Fruit fly (Drosophila melanogaster) whole organism, embryonic: ENCODE results near the gene CG17127.
A peak's percentile ranks its signal among the peaks of the same experiment; 100 is the strongest.

Experiments
- Awh ChIP-seq: fragments of 200-800 bp; sonication (Bioruptor generic); IDR thresholded peaks from 2 replicates; pipeline ENCODE4, ENCODE4 v1.3.6; 2022; ENCODE audit warnings: missing biosample characterization, missing genetic modification characterization
- Bgb ChIP-seq: fragments of 200-800 bp; sonication (Bioruptor generic); IDR thresholded peaks from 2 replicates; pipeline ENCODE4 v1.3.6; 2022; ENCODE audit warnings: missing biosample characterization, missing genetic modification characterization; ENCODE audit not compliant: partially characterized antibody
- CG11085 ChIP-seq: fragments of 200-800 bp; sonication (Bioruptor generic); IDR thresholded peaks from 2 replicates; pipeline ENCODE4 v1.3.6; 2022; ENCODE audit warnings: missing biosample characterization, missing genetic modification characterization
- CG11093 ChIP-seq: fragments of 200-800 bp; sonication (Bioruptor generic); IDR thresholded peaks from 3 replicates; pipeline ENCODE4 v1.3.6; 2022; ENCODE audit warnings: missing biosample characterization, missing genetic modification characterization
- CG11560 ChIP-seq: fragments of 200-800 bp; sonication (Bioruptor generic); IDR thresholded peaks from 3 replicates; pipeline ENCODE4 v1.3.6; 2022; ENCODE audit warnings: missing biosample characterization, missing genetic modification characterization
- CG12219 ChIP-seq: fragments of 200-800 bp; sonication (Bioruptor generic); optimal IDR thresholded peaks from 3 replicates; lab custom pipeline; 2018; ENCODE audit warnings: missing biosample characterization, mild to moderate bottlenecking, missing genetic modification characterization
- CG12659 ChIP-seq: fragments of 200-800 bp; sonication (Bioruptor generic); optimal IDR thresholded peaks from 3 replicates; lab custom pipeline; 2017; ENCODE audit warnings: mild to moderate bottlenecking, missing biosample characterization, missing genetic modification reagents, missing genetic modification characterization
- CG15514 ChIP-seq: fragments of 200-800 bp; sonication (Bioruptor generic); optimal IDR thresholded peaks from 3 replicates; lab custom pipeline; 2017; ENCODE audit warnings: missing biosample characterization, missing genetic modification characterization, mild to moderate bottlenecking, moderate library complexity, missing genetic modification reagents
- CG16779 ChIP-seq: fragments of 200-800 bp; sonication (Bioruptor generic); IDR thresholded peaks from 2 replicates; pipeline ENCODE4 v1.3.6; 2022; ENCODE audit warnings: missing biosample characterization, missing genetic modification characterization
- CG17186 ChIP-seq: fragments of 200-800 bp; sonication (Bioruptor generic); optimal IDR thresholded peaks from 3 replicates; lab custom pipeline; 2017; ENCODE audit warnings: missing biosample characterization, missing genetic modification reagents, missing genetic modification characterization
- CG17361 ChIP-seq: fragments of 200-800 bp; sonication (Bioruptor generic); IDR thresholded peaks from 3 replicates; pipeline ENCODE4 v1.3.6; 2022; ENCODE audit warnings: missing biosample characterization, missing genetic modification characterization
- CG18011 ChIP-seq: fragments of 200-800 bp; sonication (Bioruptor generic); optimal IDR thresholded peaks from 2 replicates; lab custom pipeline; 2017; ENCODE audit warnings: missing biosample characterization, missing genetic modification characterization, mild to moderate bottlenecking, moderate library complexity, missing genotype
- CG30020 ChIP-seq: fragments of 200-800 bp; optimal IDR thresholded peaks from 2 replicates; lab custom pipeline; 2019; ENCODE audit warnings: missing biosample characterization, mild to moderate bottlenecking, missing genetic modification characterization, moderate library complexity
- CG31224 ChIP-seq: fragments of 200-800 bp; sonication (Bioruptor generic); IDR thresholded peaks from 2 replicates; pipeline ENCODE4 v1.3.6; 2022; ENCODE audit warnings: missing biosample characterization, missing genetic modification characterization
- CG32532 ChIP-seq: fragments of 200-800 bp; sonication (Bioruptor generic); IDR thresholded peaks from 2 replicates; pipeline ENCODE4 v1.3.6; 2022; ENCODE audit warnings: missing biosample characterization, missing genetic modification characterization
- CG34224 ChIP-seq: fragments of 200-800 bp; sonication (Bioruptor generic); IDR thresholded peaks from 3 replicates; pipeline ENCODE4 v1.3.6; 2022; ENCODE audit warnings: missing biosample characterization, missing genetic modification characterization; ENCODE audit not compliant: partially characterized antibody
- CG34422 ChIP-seq: fragments of 200-800 bp; sonication (Bioruptor generic); IDR thresholded peaks from 3 replicates; pipeline ENCODE4 v1.3.6; 2022; ENCODE audit warnings: missing biosample characterization, missing genetic modification characterization
- CG4617 ChIP-seq: fragments of 200-800 bp; sonication (Bioruptor generic); optimal IDR thresholded peaks from 3 replicates; lab custom pipeline; 2016; ENCODE audit warnings: missing biosample characterization, missing genetic modification characterization, borderline replicate concordance
- CG6683 ChIP-seq: fragments of 200-800 bp; sonication (Bioruptor generic); optimal IDR thresholded peaks from 2 replicates; lab custom pipeline; 2017; ENCODE audit warnings: missing biosample characterization, mild to moderate bottlenecking, missing genetic modification characterization, missing genetic modification reagents
- CG7372 ChIP-seq: fragments of 200-800 bp; sonication (Bioruptor generic); IDR thresholded peaks from 2 replicates; pipeline ENCODE4 v1.3.6; 2022; ENCODE audit warnings: missing biosample characterization, missing genetic modification characterization
- CG7987 ChIP-seq: fragments of 200-800 bp; sonication (Bioruptor generic); optimal IDR thresholded peaks from 2 replicates; lab custom pipeline; 2018; ENCODE audit warnings: missing biosample characterization, mild to moderate bottlenecking, missing genetic modification characterization, moderate library complexity
- CG8478 ChIP-seq: fragments of >200 bp; optimal IDR thresholded peaks from 2 replicates; lab custom pipeline; 2018
- CoRest ChIP-seq: fragments of 200-800 bp; sonication (Bioruptor generic); optimal IDR thresholded peaks from 3 replicates; lab custom pipeline; 2018; ENCODE audit warnings: missing biosample characterization, mild to moderate bottlenecking, missing genetic modification characterization, moderate library complexity
- Dp ChIP-seq: fragments of 200-800 bp; sonication (Bioruptor generic); optimal IDR thresholded peaks from 2 replicates; lab custom pipeline; 2018; ENCODE audit warnings: missing biosample characterization, mild to moderate bottlenecking, missing genetic modification characterization, moderate library complexity
- HLH3B ChIP-seq: fragments of 200-800 bp; sonication (Bioruptor generic); IDR thresholded peaks from 2 replicates; pipeline ENCODE4 v1.3.6; 2022; ENCODE audit warnings: missing biosample characterization, missing genetic modification characterization
- HLH54F ChIP-seq: fragments of 200-800 bp; sonication (Bioruptor generic); optimal IDR thresholded peaks from 3 replicates; lab custom pipeline; 2016; ENCODE audit warnings: missing biosample characterization, missing genetic modification characterization
- Lpt ChIP-seq: fragments of >200 bp; optimal IDR thresholded peaks from 2 replicates; lab custom pipeline; 2018; ENCODE audit warnings: missing biosample characterization, missing genetic modification characterization
- MESR4 ChIP-seq: fragments of 200-800 bp; sonication (Bioruptor generic); optimal IDR thresholded peaks from 2 replicates; lab custom pipeline; 2018; ENCODE audit warnings: missing biosample characterization, mild to moderate bottlenecking, missing genetic modification characterization, moderate library complexity
- Nf-YA ChIP-seq: fragments of 200-800 bp; sonication (Bioruptor generic); IDR thresholded peaks from 2 replicates; pipeline ENCODE4 v1.3.6; 2022; ENCODE audit warnings: missing biosample characterization, missing genetic modification characterization
- Sry-δ ChIP-seq: fragments of 200-800 bp; sonication (Bioruptor generic); optimal IDR thresholded peaks from 2 replicates; lab custom pipeline; 2016; ENCODE audit warnings: missing biosample characterization, missing genetic modification characterization
- amos ChIP-seq: fragments of 200-800 bp; sonication (Bioruptor generic); IDR thresholded peaks from 2 replicates; pipeline ENCODE4 v1.3.6; 2022; ENCODE audit warnings: missing biosample characterization, missing genetic modification characterization; ENCODE audit not compliant: partially characterized antibody
- ase ChIP-seq: fragments of 200-800 bp; sonication (Bioruptor generic); IDR thresholded peaks from 3 replicates; pipeline ENCODE4 v1.3.6; 2022; ENCODE audit warnings: missing biosample characterization, missing genetic modification characterization
- cg ChIP-seq: fragments of 200-800 bp; sonication (Bioruptor generic); optimal IDR thresholded peaks from 3 replicates; lab custom pipeline; 2019; ENCODE audit warnings: missing biosample characterization, mild to moderate bottlenecking, missing genetic modification characterization, moderate library complexity
- cwo ChIP-seq: fragments of 200-800 bp; sonication (Bioruptor generic); optimal IDR thresholded peaks from 3 replicates; lab custom pipeline; 2017; ENCODE audit warnings: missing biosample characterization, missing genetic modification characterization, mild to moderate bottlenecking, moderate library complexity, missing genetic modification reagents
- fru ChIP-seq: fragments of >200 bp; optimal IDR thresholded peaks from 2 replicates; lab custom pipeline; 2017
- gsb ChIP-seq: fragments of 200-800 bp; sonication (Bioruptor generic); IDR thresholded peaks from 2 replicates; pipeline ENCODE4 v1.3.6; 2022; ENCODE audit warnings: missing biosample characterization, missing genetic modification characterization
- hb ChIP-seq: fragments of 200-800 bp; sonication (Bioruptor generic); IDR thresholded peaks from 3 replicates; pipeline ENCODE4 v1.3.6; 2022; ENCODE audit warnings: missing biosample characterization, missing genetic modification characterization; ENCODE audit not compliant: partially characterized antibody
- ken ChIP-seq: fragments of 200-800 bp; sonication (Bioruptor generic); IDR thresholded peaks from 3 replicates; pipeline ENCODE4 v1.3.6; 2022; ENCODE audit warnings: missing biosample characterization, missing genetic modification characterization
- knrl ChIP-seq: fragments of 200-800 bp; sonication (Bioruptor generic); IDR thresholded peaks from 3 replicates; pipeline ENCODE4 v1.3.6; 2022; ENCODE audit warnings: missing biosample characterization, missing genetic modification characterization; ENCODE audit not compliant: partially characterized antibody
- mld ChIP-seq: fragments of 200-800 bp; sonication (Bioruptor generic); IDR thresholded peaks from 3 replicates; pipeline ENCODE4 v1.3.6; 2022; ENCODE audit warnings: missing biosample characterization, missing genetic modification characterization; ENCODE audit not compliant: partially characterized antibody
- nmo ChIP-seq: fragments of 200-800 bp; sonication (Bioruptor generic); optimal IDR thresholded peaks from 2 replicates; lab custom pipeline; 2018; ENCODE audit warnings: missing biosample characterization, mild to moderate bottlenecking, missing genetic modification characterization, moderate library complexity
- prd ChIP-seq, 3 experiments: fragments of >200 bp in 2 of 3; fragments of 200-800 bp in 1 of 3; sonication (Bioruptor generic) in 1 of 3; optimal IDR thresholded peaks in 2 of 3; IDR thresholded peaks in 1 of 3; 2 replicates in 2 of 3; 3 replicates in 1 of 3; pipeline versions ENCODE4 v1.3.6 to Lab custom; 2017 to 2022; ENCODE audit warnings: missing biosample characterization in 1 of 3, missing genetic modification characterization in 1 of 3
- slp2 ChIP-seq: fragments of 200-800 bp; sonication (Bioruptor generic); optimal IDR thresholded peaks from 2 replicates; lab custom pipeline; 2016; ENCODE audit warnings: missing biosample characterization, missing genetic modification characterization
- sna ChIP-seq: fragments of 200-800 bp; sonication (Bioruptor generic); IDR thresholded peaks from 2 replicates; pipeline ENCODE4 v1.3.6; 2022; ENCODE audit warnings: missing biosample characterization, missing genetic modification characterization; ENCODE audit not compliant: partially characterized antibody
- stwl ChIP-seq: fragments of 200-800 bp; sonication (Bioruptor generic); optimal IDR thresholded peaks from 3 replicates; lab custom pipeline; 2018; ENCODE audit warnings: missing biosample characterization, mild to moderate bottlenecking, missing genetic modification characterization, moderate library complexity
- trem ChIP-seq: fragments of 200-800 bp; optimal IDR thresholded peaks from 3 replicates; lab custom pipeline; 2019; ENCODE audit warnings: missing biosample characterization, mild to moderate bottlenecking, missing genetic modification characterization, moderate library complexity
- unc-4 ChIP-seq: fragments of 200-800 bp; sonication (Bioruptor generic); IDR thresholded peaks from 2 replicates; pipeline ENCODE4 v1.3.6; 2022; ENCODE audit warnings: missing biosample characterization, missing genetic modification characterization; ENCODE audit not compliant: partially characterized antibody
- vvl ChIP-seq: fragments of 200-800 bp; sonication (Bioruptor generic); IDR thresholded peaks from 2 replicates; pipeline ENCODE4 v1.3.6; 2022; ENCODE audit warnings: missing biosample characterization, missing genetic modification characterization
- zfh1 ChIP-seq: fragments of 200-800 bp; sonication (Bioruptor generic); IDR thresholded peaks from 3 replicates; pipeline ENCODE4 v1.3.6; 2022; ENCODE audit warnings: missing biosample characterization, missing genetic modification characterization

CG17127 gene

dm6 chr2L:10767597-10768188 is 3.0 kb upstream of the CG17127 start, which contains the start of gene Ubc2 (continued):
- TF ChIP-seq mld (GFP tag; lab: Robert Waterston, UW) (peak; percentile 67; the same call in 2 of the 3 replicates), CG34422 (GFP tag; lab: Robert Waterston, UW) (peak; percentile 46; the same call in 1 of the 3 replicates), amos (GFP tag; lab: Robert Waterston, UW) (peak; percentile 87), CG15514 (peak; percentile 70), CG7372 (GFP tag; lab: Robert Waterston, UW) (no peak), Sry-δ (peak; percentile 98), CG12659 (GFP tag; lab: Kevin White, UChicago) (peak; percentile 81), vvl (GFP tag; lab: Robert Waterston, UW) (peak; percentile 61), nmo (peak; percentile 52), Nf-YA (GFP tag; lab: Robert Waterston, UW) (no peak), CG18011 (no peak), CG7987 (GFP tag; lab: Kevin White, UChicago) (peak; percentile 13), knrl (GFP tag; lab: Robert Waterston, UW) (peak; percentile 83), HLH54F (GFP tag; lab: Kevin White, UChicago) (peak; percentile 20), trem (tag; lab: Kevin White, UChicago) (peak; percentile 47), hb (GFP tag; lab: Robert Waterston, UW) (peak; percentile 73), zfh1 (0 out of 3 replicates have a peak, but pooled peaks have one; percentile 41), prd (optimal IDR thresholded peaks at IDR 0.05; lab: Kevin White, UChicago) (no peak), prd (GFP tag; IDR thresholded peaks at IDR 0.05; lab: Robert Waterston, UW) (peak; percentile 33; the same call in 2 of the 3 replicates), unc-4 (GFP tag; lab: Robert Waterston, UW) (peak; percentile 82), MESR4 (GFP tag; lab: Kevin White, UChicago) (peak; percentile 54), gsb (GFP tag; lab: Robert Waterston, UW) (no peak), fru (lab: Kevin White, UChicago) (no peak), ken (0 out of 3 replicates have a peak, but pooled peaks have one; percentile 23), Dp (GFP tag; lab: Kevin White, UChicago) (peak; percentile 69), Bgb (GFP tag; lab: Robert Waterston, UW) (peak; percentile 89)

dm6 chr2L:10769708-10770107 is 960 bp upstream of the CG17127 start, which contains the start of gene CG6724:
Gene CG6724 (minus strand): TSS chr2L:10769952.
- no peak for TF ChIP-seq CG6683 (GFP tag; lab: Kevin White, UChicago)
- no peak for TF ChIP-seq CG31224 (GFP tag; lab: Robert Waterston, UW)
- TF ChIP-seq stwl (tag; lab: Kevin White, UChicago), result peak; percentile 87
- TF ChIP-seq CG30020 (tag; lab: Kevin White, UChicago), result no peak
- no peak for TF ChIP-seq CG8478 (lab: Kevin White, UChicago)
- no peak for TF ChIP-seq CG11560 (tag; lab: Robert Waterston, UW)
- TF ChIP-seq CG17361 (GFP tag; lab: Robert Waterston, UW), result no peak
- TF ChIP-seq cg, result no peak
- peak; percentile 63; the same call in 1 of the 2 replicates for TF ChIP-seq sna (GFP tag; lab: Robert Waterston, UW)
- TF ChIP-seq HLH3B, result no peak
- peak; percentile 69 for TF ChIP-seq CG4617
- no peak for TF ChIP-seq slp2 (GFP tag; lab: Kevin White, UChicago)
- TF ChIP-seq CG11085 (GFP tag; lab: Robert Waterston, UW), result no peak
- TF ChIP-seq cwo (GFP tag; lab: Kevin White, UChicago), result no peak
- TF ChIP-seq CG12219 (GFP tag; lab: Kevin White, UChicago), result no peak
- TF ChIP-seq HLH54F (GFP tag; lab: Kevin White, UChicago), result no peak
- TF ChIP-seq ase (GFP tag; lab: Robert Waterston, UW), result no peak
- TF ChIP-seq CG32532 (GFP tag; lab: Robert Waterston, UW), result no peak
- TF ChIP-seq CG17186 (GFP tag; lab: Kevin White, UChicago), result peak; percentile 65
- TF ChIP-seq CG34224, result peak; percentile 40; the same call in 1 of the 3 replicates
- peak; percentile 4 for TF ChIP-seq CoRest (tag; lab: Kevin White, UChicago)
- no peak for TF ChIP-seq CG7987 (GFP tag; lab: Kevin White, UChicago)
- TF ChIP-seq CG16779, result no peak
- TF ChIP-seq CG11093 (GFP tag; lab: Robert Waterston, UW), result no peak
- no peak for TF ChIP-seq Lpt (GFP tag; lab: Kevin White, UChicago)
- TF ChIP-seq Awh, result no peak
